Worm (Caenorhabditis elegans) whole organism, L4/young adult: ENCODE measurements around the gene txdc-12.1.

ENCODE experiments used
- W03F9.2 ChIP-seq: fragments of 150-350 bp; optimal IDR thresholded peaks from 2 replicates; lab custom pipeline; 2014; ENCODE audit warnings: missing biosample characterization, missing genetic modification characterization
- him-1 ChIP-seq: sonication (generic microtip); optimal IDR thresholded peaks from 2 replicates; lab custom pipeline; 2016; ENCODE audit warnings: missing genotype, missing genetic modification reagents, missing genetic modification characterization, missing compliant biosample characterization

ce11 chrII:12268857-12269256 is 28.7 kb downstream of the txdc-12.1 start:
- TF ChIP-seq him-1 (no peak), W03F9.2 (tag; lab: Kevin White, UChicago) (no peak)
